Fruit fly (Drosophila melanogaster) whole organism, embryonic: ENCODE data around the gene MSAmiP.
A peak's percentile ranks its signal among the peaks of the same experiment; 100 is the strongest.

ENCODE experiments used
- Abd-B ChIP-seq: fragments of 200-800 bp; sonication (Bioruptor generic); optimal IDR thresholded peaks from 2 replicates; lab custom pipeline; 2018; ENCODE audit warnings: missing biosample characterization, mild to moderate bottlenecking, missing genetic modification characterization, moderate library complexity
- CG11560 ChIP-seq: fragments of 200-800 bp; sonication (Bioruptor generic); IDR thresholded peaks from 3 replicates; pipeline ENCODE4 v1.3.6; 2022; ENCODE audit warnings: missing biosample characterization, missing genetic modification characterization
- CG11723 ChIP-seq: fragments of 200-800 bp; sonication (Bioruptor generic); optimal IDR thresholded peaks from 2 replicates; lab custom pipeline; 2017; ENCODE audit warnings: missing biosample characterization, mild to moderate bottlenecking, missing genetic modification characterization
- CG12071 ChIP-seq: fragments of 200-800 bp; sonication (Bioruptor generic); optimal IDR thresholded peaks from 3 replicates; lab custom pipeline; 2018; ENCODE audit warnings: missing biosample characterization, mild to moderate bottlenecking, missing genetic modification characterization
- CG13624 ChIP-seq: fragments of 200-800 bp; sonication (Bioruptor generic); optimal IDR thresholded peaks from 2 replicates; lab custom pipeline; 2016; ENCODE audit warnings: missing biosample characterization, missing genetic modification characterization
- CG15696 ChIP-seq: fragments of 200-800 bp; sonication (Bioruptor generic); optimal IDR thresholded peaks from 2 replicates; lab custom pipeline; 2019; ENCODE audit warnings: missing biosample characterization, mild to moderate bottlenecking, missing genetic modification characterization, moderate library complexity
- CG17359 ChIP-seq: fragments of 200-800 bp; sonication (Bioruptor generic); optimal IDR thresholded peaks from 3 replicates; lab custom pipeline; 2018; ENCODE audit warnings: missing biosample characterization, mild to moderate bottlenecking, missing genetic modification characterization, moderate library complexity
- CG18619 ChIP-seq: fragments of 200-800 bp; sonication (Bioruptor generic); optimal IDR thresholded peaks from 3 replicates; lab custom pipeline; 2017; ENCODE audit warnings: missing biosample characterization, mild to moderate bottlenecking, missing genetic modification characterization
- CG3065 ChIP-seq: fragments of 200-800 bp; sonication (Bioruptor generic); optimal IDR thresholded peaks from 2 replicates; lab custom pipeline; 2016; ENCODE audit warnings: missing biosample characterization, missing genetic modification characterization
- CG31224 ChIP-seq: fragments of 200-800 bp; sonication (Bioruptor generic); IDR thresholded peaks from 2 replicates; pipeline ENCODE4 v1.3.6; 2022; ENCODE audit warnings: missing biosample characterization, missing genetic modification characterization
- CG31441 ChIP-seq: fragments of 200-800 bp; sonication (Bioruptor generic); IDR thresholded peaks from 2 replicates; pipeline ENCODE4 v1.3.6; 2022; ENCODE audit warnings: missing biosample characterization, missing genetic modification characterization
- CG34224 ChIP-seq: fragments of 200-800 bp; sonication (Bioruptor generic); IDR thresholded peaks from 3 replicates; pipeline ENCODE4 v1.3.6; 2022; ENCODE audit warnings: missing biosample characterization, missing genetic modification characterization; ENCODE audit not compliant: partially characterized antibody
- CG3847 ChIP-seq: fragments of 200-800 bp; sonication (Bioruptor generic); IDR thresholded peaks from 2 replicates; pipeline ENCODE4 v1.3.6; 2022; ENCODE audit warnings: missing biosample characterization, missing genetic modification characterization
- CG4404 ChIP-seq: fragments of 200-800 bp; sonication (Bioruptor generic); IDR thresholded peaks from 2 replicates; pipeline ENCODE4 v1.3.6; 2022; ENCODE audit warnings: missing biosample characterization, missing genetic modification characterization
- CG4707 ChIP-seq: fragments of 200-800 bp; sonication (Bioruptor generic); optimal IDR thresholded peaks from 2 replicates; lab custom pipeline; 2018; ENCODE audit warnings: missing biosample characterization, mild to moderate bottlenecking, missing genetic modification characterization, moderate library complexity
- CG4730 ChIP-seq: fragments of 200-800 bp; sonication (Bioruptor generic); IDR thresholded peaks from 2 replicates; pipeline ENCODE4 v1.3.6; 2022; ENCODE audit warnings: missing biosample characterization, missing genetic modification characterization
- CG5180 ChIP-seq: fragments of 200-800 bp; sonication (Bioruptor generic); optimal IDR thresholded peaks from 3 replicates; lab custom pipeline; 2017; ENCODE audit warnings: missing biosample characterization, missing genetic modification characterization, mild to moderate bottlenecking, moderate library complexity, missing genetic modification reagents
- CG6683 ChIP-seq: fragments of 200-800 bp; sonication (Bioruptor generic); optimal IDR thresholded peaks from 2 replicates; lab custom pipeline; 2017; ENCODE audit warnings: missing biosample characterization, mild to moderate bottlenecking, missing genetic modification characterization, missing genetic modification reagents
- CG6791 ChIP-seq: fragments of 200-800 bp; sonication (Bioruptor generic); IDR thresholded peaks from 3 replicates; pipeline ENCODE4 v1.3.6; 2022; ENCODE audit warnings: missing biosample characterization, missing genetic modification characterization; ENCODE audit not compliant: partially characterized antibody
- CG7745 ChIP-seq: fragments of 200-800 bp; sonication (Bioruptor generic); optimal IDR thresholded peaks from 2 replicates; lab custom pipeline; 2018; ENCODE audit warnings: missing biosample characterization, mild to moderate bottlenecking, missing genetic modification characterization, moderate library complexity
- CTCF ChIP-seq: fragments of 200-800 bp; sonication (Bioruptor generic); optimal IDR thresholded peaks from 2 replicates; lab custom pipeline; 2017; ENCODE audit warnings: missing biosample characterization, mild to moderate bottlenecking, missing genetic modification characterization, moderate library complexity
- CkIIα-i1 ChIP-seq: fragments of 200-800 bp; sonication (Bioruptor generic); IDR thresholded peaks from 2 replicates; pipeline ENCODE4 v1.3.6; 2022; ENCODE audit warnings: missing biosample characterization, missing genetic modification characterization
- HHEX ChIP-seq: fragments of 200-800 bp; sonication (Bioruptor generic); optimal IDR thresholded peaks from 3 replicates; lab custom pipeline; 2017; ENCODE audit warnings: missing biosample characterization, mild to moderate bottlenecking, missing genetic modification characterization, missing genetic modification reagents
- Hmr ChIP-seq: fragments of 200-800 bp; sonication (Bioruptor generic); optimal IDR thresholded peaks from 3 replicates; lab custom pipeline; 2017; ENCODE audit warnings: mild to moderate bottlenecking, missing biosample characterization, missing genetic modification reagents, missing genetic modification characterization
- NC2β ChIP-seq: fragments of 200-800 bp; sonication (Bioruptor generic); optimal IDR thresholded peaks from 2 replicates; lab custom pipeline; 2016; ENCODE audit warnings: missing biosample characterization, missing genetic modification characterization
- Sox102F ChIP-seq: fragments of 200-800 bp; sonication (Bioruptor generic); optimal IDR thresholded peaks from 2 replicates; lab custom pipeline; 2018; ENCODE audit warnings: missing biosample characterization, mild to moderate bottlenecking, missing genetic modification characterization, moderate library complexity
- Ssrp ChIP-seq: fragments of 200-800 bp; sonication (Bioruptor generic); optimal IDR thresholded peaks from 2 replicates; lab custom pipeline; 2018; ENCODE audit warnings: missing biosample characterization, mild to moderate bottlenecking, missing genetic modification characterization, moderate library complexity
- Trl ChIP-seq, 3 experiments: fragments of >200 bp in 2 of 3; fragments of 200-800 bp in 1 of 3; sonication (Bioruptor generic) in 1 of 3; optimal IDR thresholded peaks; 2 replicates in 1 of 3; 3 replicates in 2 of 3; lab custom pipeline; 2016 to 2017; ENCODE audit warnings: missing biosample characterization in 1 of 3, missing genetic modification characterization in 1 of 3
- YL-1 ChIP-seq: fragments of 200-800 bp; sonication (Bioruptor generic); optimal IDR thresholded peaks from 3 replicates; lab custom pipeline; 2017; ENCODE audit warnings: missing biosample characterization, mild to moderate bottlenecking, missing genetic modification characterization
- bab2 ChIP-seq: fragments of 200-800 bp; sonication (Bioruptor generic); optimal IDR thresholded peaks from 2 replicates; lab custom pipeline; 2016; ENCODE audit warnings: missing biosample characterization, missing genetic modification characterization
- bowl ChIP-seq: fragments of 200-800 bp; sonication (Bioruptor generic); IDR thresholded peaks from 2 replicates; pipeline ENCODE4 v1.3.6; 2022; ENCODE audit warnings: missing biosample characterization, missing genetic modification characterization
- ci ChIP-seq: fragments of 200-800 bp; sonication (Bioruptor generic); IDR thresholded peaks from 3 replicates; pipeline ENCODE4 v1.3.6; 2022; ENCODE audit warnings: missing biosample characterization, missing genetic modification characterization
- croc ChIP-seq: fragments of 200-800 bp; sonication (Bioruptor generic); conservative IDR thresholded peaks from 3 replicates; pipeline ENCODE4 v1.3.6; 2022; ENCODE audit warnings: missing biosample characterization, missing genetic modification characterization
- dati ChIP-seq: fragments of 200-800 bp; sonication (Bioruptor generic); IDR thresholded peaks from 2 replicates; pipeline ENCODE4 v1.3.6; 2022; ENCODE audit warnings: missing biosample characterization, missing genetic modification characterization
- dm ChIP-seq: fragments of 200-800 bp; sonication (Bioruptor generic); optimal IDR thresholded peaks from 3 replicates; lab custom pipeline; 2016; ENCODE audit warnings: missing biosample characterization, missing genetic modification characterization
- eve ChIP-seq, 2 experiments: fragments of >200 bp; optimal IDR thresholded peaks; 2 replicates each; lab custom pipeline; 2017; ENCODE audit warnings: missing biosample characterization in 2 of 2, missing genetic modification characterization in 2 of 2
- ewg ChIP-seq: fragments of 200-800 bp; sonication (Bioruptor generic); optimal IDR thresholded peaks from 3 replicates; lab custom pipeline; 2017; ENCODE audit warnings: mild to moderate bottlenecking, missing biosample characterization, missing genetic modification reagents, missing genetic modification characterization
- gcm ChIP-seq: fragments of 200-800 bp; sonication (Bioruptor generic); optimal IDR thresholded peaks from 2 replicates; lab custom pipeline; 2019; ENCODE audit warnings: missing biosample characterization, mild to moderate bottlenecking, missing genetic modification characterization, moderate library complexity
- grau ChIP-seq: fragments of 200-800 bp; optimal IDR thresholded peaks from 3 replicates; lab custom pipeline; 2019; ENCODE audit warnings: missing biosample characterization, mild to moderate bottlenecking, missing genetic modification characterization, moderate library complexity
- gt ChIP-seq: fragments of 200-800 bp; sonication (Bioruptor generic); IDR thresholded peaks from 2 replicates; pipeline ENCODE4 v1.3.6; 2022; ENCODE audit warnings: missing biosample characterization, missing genetic modification characterization
- inv ChIP-seq: fragments of 200-800 bp; sonication (Bioruptor generic); IDR thresholded peaks from 2 replicates; pipeline ENCODE4 v1.3.6; 2022; ENCODE audit warnings: missing biosample characterization, missing genetic modification characterization; ENCODE audit not compliant: partially characterized antibody
- jing ChIP-seq: fragments of 200-800 bp; sonication (Bioruptor generic); optimal IDR thresholded peaks from 2 replicates; lab custom pipeline; 2018; ENCODE audit warnings: missing biosample characterization, mild to moderate bottlenecking, missing genetic modification characterization
- nau ChIP-seq: fragments of 200-800 bp; sonication (Bioruptor generic); optimal IDR thresholded peaks from 3 replicates; lab custom pipeline; 2017; ENCODE audit warnings: missing biosample characterization, mild to moderate bottlenecking, missing genetic modification characterization, missing genetic modification reagents
- nerfin-2 ChIP-seq: fragments of 200-800 bp; sonication (Bioruptor generic); IDR thresholded peaks from 2 replicates; pipeline ENCODE4 v1.3.6; 2022; ENCODE audit warnings: missing biosample characterization, missing genetic modification characterization; ENCODE audit not compliant: partially characterized antibody
- org-1 ChIP-seq: fragments of 200-800 bp; sonication (Bioruptor generic); optimal IDR thresholded peaks from 2 replicates; lab custom pipeline; 2017; ENCODE audit warnings: missing biosample characterization, missing genetic modification characterization
- pita ChIP-seq: fragments of 200-800 bp; sonication (Bioruptor generic); optimal IDR thresholded peaks from 2 replicates; lab custom pipeline; 2017; ENCODE audit warnings: missing biosample characterization, mild to moderate bottlenecking, missing genetic modification characterization
- tgo ChIP-seq: fragments of 200-800 bp; sonication (Bioruptor generic); IDR thresholded peaks from 3 replicates; pipeline ENCODE4 v1.3.6; 2022; ENCODE audit warnings: missing biosample characterization, missing genetic modification characterization
- trh ChIP-seq: fragments of 200-800 bp; sonication (Bioruptor generic); optimal IDR thresholded peaks from 2 replicates; lab custom pipeline; 2016; ENCODE audit warnings: missing biosample characterization, missing genetic modification characterization
- tup ChIP-seq: fragments of 200-800 bp; sonication (Bioruptor generic); optimal IDR thresholded peaks from 2 replicates; lab custom pipeline; 2016; ENCODE audit warnings: missing biosample characterization, mild to moderate bottlenecking, missing genetic modification characterization, moderate library complexity
- yki ChIP-seq: fragments of >200 bp; optimal IDR thresholded peaks from 3 replicates; lab custom pipeline; 2018

The MSAmiP gene

dm6 chr3R:16829859-16830557, 66.1 kb downstream of the MSAmiP start, which contains the start of gene abd-A (continued):
- TF ChIP-seq eve (GFP tag; optimal IDR thresholded peaks at IDR 0.05; lab: Kevin White, UChicago), result no peak
- TF ChIP-seq CG3847 (GFP tag; lab: Robert Waterston, UW), result no peak
- TF ChIP-seq CG34224 (GFP tag; lab: Robert Waterston, UW), result peak; percentile 72
- peak; percentile 63; the same call in 2 of the 3 replicates for TF ChIP-seq ci (GFP tag; lab: Robert Waterston, UW)
- TF ChIP-seq jing (GFP tag; lab: Kevin White, UChicago), result no peak
- TF ChIP-seq CG11560 (tag; lab: Robert Waterston, UW), result no peak
- TF ChIP-seq dati, result no peak
- TF ChIP-seq CG6683 (GFP tag; lab: Kevin White, UChicago), result no peak
- TF ChIP-seq yki, result no peak
- no peak for TF ChIP-seq CkIIα-i1
- TF ChIP-seq CG5180, result no peak
- TF ChIP-seq CG4707 (GFP tag; lab: Kevin White, UChicago), result no peak
- no peak for TF ChIP-seq trh (GFP tag; lab: Kevin White, UChicago)
- no peak for TF ChIP-seq CG31441
- TF ChIP-seq pita, result no peak
- TF ChIP-seq CG11723, result no peak
- TF ChIP-seq bowl, result no peak
- TF ChIP-seq CG4730 (GFP tag; lab: Robert Waterston, UW), result no peak
- peak; percentile 82; the same call in 2 of the 3 replicates for TF ChIP-seq CG6791 (GFP tag; lab: Robert Waterston, UW)
- no peak for TF ChIP-seq HHEX (GFP tag; lab: Kevin White, UChicago)
- peak; percentile 78; the same call in 1 of the 2 replicates for TF ChIP-seq nerfin-2
- TF ChIP-seq croc (GFP tag; lab: Robert Waterston, UW), result no peak
- TF ChIP-seq CTCF (GFP tag; lab: Kevin White, UChicago), result no peak
- no peak for TF ChIP-seq Abd-B (GFP tag; lab: Kevin White, UChicago)
- no peak for TF ChIP-seq Hmr
- no peak for TF ChIP-seq grau (tag; lab: Kevin White, UChicago)
- TF ChIP-seq gcm (GFP tag; lab: Kevin White, UChicago), result no peak
- TF ChIP-seq CG12071 (GFP tag; lab: Kevin White, UChicago), result no peak
- TF ChIP-seq tgo (GFP tag; lab: Robert Waterston, UW), result no peak
- TF ChIP-seq bab2 (GFP tag; lab: Kevin White, UChicago), result no peak
- no peak for TF ChIP-seq NC2β (GFP tag; lab: Kevin White, UChicago)
- peak; percentile 52; the same call in 1 of the 2 replicates for TF ChIP-seq inv (GFP tag; lab: Robert Waterston, UW)
- TF ChIP-seq CG13624 (GFP tag; lab: Kevin White, UChicago), result no peak
- no peak for TF ChIP-seq CG4404 (GFP tag; lab: Robert Waterston, UW)
- TF ChIP-seq CG15696, result no peak
- TF ChIP-seq nau (GFP tag; lab: Kevin White, UChicago), result no peak
- TF ChIP-seq org-1 (GFP tag; lab: Kevin White, UChicago), result no peak
- TF ChIP-seq gt (GFP tag; lab: Robert Waterston, UW), result no peak
- no peak for TF ChIP-seq YL-1 (GFP tag; lab: Kevin White, UChicago)
- TF ChIP-seq Sox102F (GFP tag; lab: Kevin White, UChicago), result no peak
- no peak for TF ChIP-seq CG3065 (GFP tag; lab: Kevin White, UChicago)
- peak; percentile 40 for TF ChIP-seq CG7745 (tag; lab: Kevin White, UChicago)
- TF ChIP-seq CG17359, result peak; percentile 66
- TF ChIP-seq dm (GFP tag; lab: Kevin White, UChicago), result no peak
- no peak for TF ChIP-seq CG31224 (GFP tag; lab: Robert Waterston, UW)
- no peak for TF ChIP-seq Ssrp (tag; lab: Kevin White, UChicago)
- TF ChIP-seq Trl (optimal IDR thresholded peaks at IDR 0.05; lab: Kevin White, UChicago), result peak; percentile 52 to 68
- TF ChIP-seq Trl (GFP tag; optimal IDR thresholded peaks at IDR 0.05; lab: Kevin White, UChicago), result no peak
- TF ChIP-seq tup (GFP tag; lab: Kevin White, UChicago), result no peak
- no peak for TF ChIP-seq CG18619
- TF ChIP-seq ewg, result peak; percentile 30
